Fruit fly (Drosophila melanogaster) whole organism, embryonic: ENCODE data around the gene pbl.

ENCODE experiments used
- Atf-2 ChIP-seq: fragments of 200-800 bp; sonication (Bioruptor generic); optimal IDR thresholded peaks from 2 replicates; lab custom pipeline; 2016; ENCODE audit warnings: missing biosample characterization, missing genetic modification characterization
- CG10366 ChIP-seq: fragments of 200-800 bp; sonication (Bioruptor generic); IDR thresholded peaks from 2 replicates; pipeline ENCODE4 v1.3.6; 2022; ENCODE audit warnings: missing biosample characterization, missing genetic modification characterization
- CG10959 ChIP-seq: fragments of 200-800 bp; sonication (Bioruptor generic); IDR thresholded peaks from 2 replicates; pipeline ENCODE4 v1.3.6; 2022; ENCODE audit warnings: missing biosample characterization, missing genetic modification characterization
- CG11504 ChIP-seq: fragments of 200-800 bp; sonication (Bioruptor generic); optimal IDR thresholded peaks from 3 replicates; lab custom pipeline; 2019; ENCODE audit warnings: missing biosample characterization, mild to moderate bottlenecking, missing genetic modification characterization, moderate library complexity
- CG11560 ChIP-seq: fragments of 200-800 bp; sonication (Bioruptor generic); IDR thresholded peaks from 3 replicates; pipeline ENCODE4 v1.3.6; 2022; ENCODE audit warnings: missing biosample characterization, missing genetic modification characterization
- CG12219 ChIP-seq: fragments of 200-800 bp; sonication (Bioruptor generic); optimal IDR thresholded peaks from 3 replicates; lab custom pipeline; 2018; ENCODE audit warnings: missing biosample characterization, mild to moderate bottlenecking, missing genetic modification characterization
- CG12744 ChIP-seq: fragments of 200-800 bp; sonication (Bioruptor generic); optimal IDR thresholded peaks from 2 replicates; lab custom pipeline; 2016; ENCODE audit warnings: missing biosample characterization, missing genetic modification characterization
- CG13296 ChIP-seq: fragments of 200-800 bp; sonication (Bioruptor generic); optimal IDR thresholded peaks from 3 replicates; lab custom pipeline; 2018; ENCODE audit warnings: missing biosample characterization, mild to moderate bottlenecking, missing genetic modification characterization
- CG13894 ChIP-seq: fragments of 200-800 bp; sonication (Bioruptor generic); optimal IDR thresholded peaks from 3 replicates; lab custom pipeline; 2018; ENCODE audit warnings: missing biosample characterization, mild to moderate bottlenecking, missing genetic modification characterization, moderate library complexity
- CG14860 ChIP-seq: fragments of 200-800 bp; sonication (Bioruptor generic); IDR thresholded peaks from 3 replicates; pipeline ENCODE4 v1.3.6; 2022; ENCODE audit warnings: missing biosample characterization, missing genetic modification characterization; ENCODE audit not compliant: partially characterized antibody
- CG15011 ChIP-seq: fragments of 200-800 bp; sonication (Bioruptor generic); optimal IDR thresholded peaks from 3 replicates; lab custom pipeline; 2018; ENCODE audit warnings: missing biosample characterization, mild to moderate bottlenecking, missing genetic modification characterization
- CG1529 ChIP-seq: fragments of 200-800 bp; sonication (Bioruptor generic); optimal IDR thresholded peaks from 3 replicates; lab custom pipeline; 2018; ENCODE audit warnings: missing biosample characterization, missing genetic modification characterization
- CG1603 ChIP-seq: fragments of 200-800 bp; sonication (Bioruptor generic); optimal IDR thresholded peaks from 2 replicates; lab custom pipeline; 2019; ENCODE audit warnings: missing biosample characterization, mild to moderate bottlenecking, missing genetic modification characterization, moderate library complexity
- CG3163 ChIP-seq: fragments of 200-800 bp; sonication (Bioruptor generic); optimal IDR thresholded peaks from 3 replicates; lab custom pipeline; 2016; ENCODE audit warnings: missing biosample characterization, missing genetic modification characterization
- CG33213 ChIP-seq: fragments of 200-800 bp; sonication (Bioruptor generic); optimal IDR thresholded peaks from 3 replicates; lab custom pipeline; 2016; ENCODE audit warnings: missing biosample characterization, missing genetic modification characterization
- CG34376 ChIP-seq: fragments of 200-800 bp; sonication (Bioruptor generic); optimal IDR thresholded peaks from 2 replicates; lab custom pipeline; 2018; ENCODE audit warnings: missing biosample characterization, mild to moderate bottlenecking, missing genetic modification characterization
- CG4730 ChIP-seq: fragments of 200-800 bp; sonication (Bioruptor generic); IDR thresholded peaks from 2 replicates; pipeline ENCODE4 v1.3.6; 2022; ENCODE audit warnings: missing biosample characterization, missing genetic modification characterization
- CG4820 ChIP-seq: fragments of 200-800 bp; sonication (Bioruptor generic); optimal IDR thresholded peaks from 3 replicates; lab custom pipeline; 2016; ENCODE audit warnings: missing biosample characterization, missing genetic modification characterization
- CG8290 ChIP-seq, 3 experiments: fragments of 200-800 bp; sonication (Bioruptor generic); optimal IDR thresholded peaks; 2 replicates each; lab custom pipeline; 2016 to 2019; ENCODE audit warnings: missing biosample characterization in 3 of 3, missing genetic modification characterization in 3 of 3, mild to moderate bottlenecking in 2 of 3, moderate library complexity in 1 of 3
- CG8944 ChIP-seq: fragments of 200-800 bp; sonication (Bioruptor generic); optimal IDR thresholded peaks from 3 replicates; lab custom pipeline; 2016; ENCODE audit warnings: missing biosample characterization, missing genetic modification characterization
- Camta ChIP-seq: fragments of 200-800 bp; sonication (Bioruptor generic); optimal IDR thresholded peaks from 2 replicates; lab custom pipeline; 2016; ENCODE audit warnings: missing biosample characterization, missing genetic modification characterization
- H2.0 ChIP-seq: fragments of 200-800 bp; sonication (Bioruptor generic); IDR thresholded peaks from 2 replicates; pipeline ENCODE4 v1.3.6; 2022; ENCODE audit warnings: missing biosample characterization, missing genetic modification characterization
- Mes4 ChIP-seq: fragments of 200-800 bp; sonication (Bioruptor generic); optimal IDR thresholded peaks from 2 replicates; lab custom pipeline; 2016; ENCODE audit warnings: missing biosample characterization, missing genetic modification characterization
- Nf-YC ChIP-seq: fragments of 200-800 bp; optimal IDR thresholded peaks from 3 replicates; lab custom pipeline; 2019; ENCODE audit warnings: missing biosample characterization, mild to moderate bottlenecking, missing genetic modification characterization, moderate library complexity
- Ptx1 ChIP-seq: fragments of 200-800 bp; sonication (Bioruptor generic); IDR thresholded peaks from 2 replicates; pipeline ENCODE4 v1.3.6; 2022; ENCODE audit warnings: missing biosample characterization, missing genetic modification characterization
- abd-A ChIP-seq: fragments of 200-800 bp; sonication (Bioruptor generic); optimal IDR thresholded peaks from 3 replicates; lab custom pipeline; 2019; ENCODE audit warnings: missing biosample characterization, mild to moderate bottlenecking, missing genetic modification characterization, moderate library complexity
- ato ChIP-seq: fragments of 200-800 bp; sonication (Bioruptor generic); IDR thresholded peaks from 2 replicates; pipeline ENCODE4 v1.3.6; 2022; ENCODE audit warnings: missing biosample characterization, missing genetic modification characterization; ENCODE audit not compliant: partially characterized antibody
- chm ChIP-seq: fragments of 200-800 bp; sonication (Bioruptor generic); IDR thresholded peaks from 2 replicates; pipeline ENCODE4 v1.3.6; 2022; ENCODE audit warnings: missing biosample characterization, missing genetic modification characterization
- crc ChIP-seq: fragments of 200-800 bp; sonication (Bioruptor generic); optimal IDR thresholded peaks from 2 replicates; lab custom pipeline; 2016; ENCODE audit warnings: missing biosample characterization, missing genetic modification characterization
- fd102C ChIP-seq: fragments of 200-800 bp; sonication (Bioruptor generic); optimal IDR thresholded peaks from 2 replicates; lab custom pipeline; 2018; ENCODE audit warnings: missing biosample characterization, mild to moderate bottlenecking, missing genetic modification characterization, moderate library complexity
- fu2 ChIP-seq: fragments of 200-800 bp; sonication (Bioruptor generic); optimal IDR thresholded peaks from 2 replicates; lab custom pipeline; 2016; ENCODE audit warnings: missing biosample characterization, missing genetic modification characterization
- jumu ChIP-seq: fragments of 200-800 bp; sonication (Bioruptor generic); optimal IDR thresholded peaks from 3 replicates; lab custom pipeline; 2016; ENCODE audit warnings: missing biosample characterization, missing genetic modification characterization
- mld ChIP-seq: fragments of 200-800 bp; sonication (Bioruptor generic); IDR thresholded peaks from 3 replicates; pipeline ENCODE4 v1.3.6; 2022; ENCODE audit warnings: missing biosample characterization, missing genetic modification characterization; ENCODE audit not compliant: partially characterized antibody
- onecut ChIP-seq: fragments of 200-800 bp; sonication (Bioruptor generic); IDR thresholded peaks from 2 replicates; pipeline ENCODE4 v1.3.6; 2022; ENCODE audit warnings: missing biosample characterization, missing genetic modification characterization
- otp ChIP-seq: fragments of 200-800 bp; sonication (Bioruptor generic); IDR thresholded peaks from 3 replicates; pipeline ENCODE4, ENCODE4 v1.3.6; 2022; ENCODE audit warnings: missing biosample characterization, missing genetic modification characterization
- pfk ChIP-seq: fragments of 200-800 bp; sonication (Bioruptor generic); optimal IDR thresholded peaks from 2 replicates; lab custom pipeline; 2018; ENCODE audit warnings: missing biosample characterization, mild to moderate bottlenecking, missing genetic modification characterization, moderate library complexity
- pzg ChIP-seq: fragments of 200-800 bp; sonication (Bioruptor generic); optimal IDR thresholded peaks from 3 replicates; lab custom pipeline; 2018; ENCODE audit warnings: missing biosample characterization, mild to moderate bottlenecking, missing genetic modification characterization, moderate library complexity
- scrt ChIP-seq: fragments of 200-800 bp; sonication (Bioruptor generic); optimal IDR thresholded peaks from 2 replicates; lab custom pipeline; 2018; ENCODE audit warnings: missing biosample characterization, mild to moderate bottlenecking, missing genetic modification characterization, moderate library complexity
- sima ChIP-seq: fragments of 200-800 bp; sonication (Bioruptor generic); optimal IDR thresholded peaks from 2 replicates; lab custom pipeline; 2016; ENCODE audit warnings: missing biosample characterization, missing genetic modification characterization
- sna ChIP-seq: fragments of 200-800 bp; sonication (Bioruptor generic); IDR thresholded peaks from 2 replicates; pipeline ENCODE4 v1.3.6; 2022; ENCODE audit warnings: missing biosample characterization, missing genetic modification characterization; ENCODE audit not compliant: partially characterized antibody
- zen ChIP-seq: fragments of 200-800 bp; sonication (Bioruptor generic); optimal IDR thresholded peaks from 3 replicates; lab custom pipeline; 2018; ENCODE audit warnings: missing biosample characterization, mild to moderate bottlenecking, missing genetic modification characterization, moderate library complexity

Gene pbl

DNA sequence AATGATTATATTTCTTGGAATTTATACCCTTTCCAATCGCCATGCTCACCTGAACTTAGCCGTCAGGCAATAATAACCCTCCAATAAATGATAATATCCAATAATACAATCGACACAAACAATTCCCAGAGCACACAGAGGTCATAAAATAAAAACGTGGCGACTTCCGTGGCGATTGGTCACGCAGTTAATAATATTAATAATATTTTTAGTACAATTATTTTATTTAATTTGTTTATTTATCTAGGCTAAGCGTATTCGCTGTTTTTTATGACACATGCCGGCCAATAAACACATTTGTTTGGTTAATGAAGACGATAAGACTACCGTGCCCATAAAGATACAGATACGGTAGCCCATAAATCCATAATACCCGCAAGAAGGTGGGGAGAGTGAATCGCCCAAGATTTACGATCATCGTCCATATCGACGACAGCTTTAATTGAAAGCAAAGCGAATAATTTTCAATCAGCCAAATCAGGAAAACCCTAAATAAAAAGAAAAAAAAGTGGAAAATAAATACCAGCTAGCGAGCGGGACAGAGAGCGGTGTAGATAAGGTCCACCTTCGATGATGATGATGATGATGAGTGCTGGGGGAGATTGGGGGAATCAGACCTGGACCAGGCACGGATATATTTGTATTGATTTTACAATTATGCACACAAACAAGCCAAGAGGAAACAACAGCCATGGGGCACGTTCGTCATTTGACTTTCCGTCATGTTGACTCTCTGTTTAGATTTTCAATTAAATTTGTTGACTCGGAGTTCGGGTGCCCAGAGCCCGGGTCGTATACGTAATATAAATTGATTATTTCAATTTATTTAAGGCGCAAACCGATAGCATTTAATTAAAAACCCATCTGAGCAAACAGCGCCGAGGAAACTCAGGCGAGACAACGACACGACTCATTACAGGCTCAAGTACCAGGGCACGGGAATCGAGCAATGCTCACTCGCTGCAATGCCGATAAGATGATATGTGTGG, 49.2 kb upstream of the pbl start (continued):
- TF ChIP-seq scrt (peak; percentile 39), otp (peak; percentile 67), CG4820 (GFP tag; lab: Kevin White, UChicago) (no peak), CG10959 (no peak), CG10366 (GFP tag; lab: Robert Waterston, UW) (no peak), fu2 (GFP tag; lab: Kevin White, UChicago) (no peak), fd102C (GFP tag; lab: Kevin White, UChicago) (no peak), jumu (no peak), pzg (GFP tag; lab: Kevin White, UChicago) (no peak), chm (peak; percentile 30; the same call in 1 of the 2 replicates), CG15011 (GFP tag; lab: Kevin White, UChicago) (no peak), Nf-YC (tag; lab: Kevin White, UChicago) (peak; percentile 33), CG13894 (tag; lab: Kevin White, UChicago) (peak; percentile 65), crc (GFP tag; lab: Kevin White, UChicago) (no peak), CG33213 (GFP tag; lab: Kevin White, UChicago) (peak; percentile 24), abd-A (tag; lab: Kevin White, UChicago) (no peak), Camta (peak; percentile 43), CG34376 (peak; percentile 88), CG1603 (tag; lab: Kevin White, UChicago) (peak; percentile 43), CG1529 (GFP tag; lab: Kevin White, UChicago) (peak; percentile 24), CG14860 (GFP tag; lab: Robert Waterston, UW) (no peak), CG11560 (tag; lab: Robert Waterston, UW) (no peak), H2.0 (GFP tag; lab: Robert Waterston, UW) (no peak), CG8290 (GFP tag; optimal IDR thresholded peaks at IDR 0.05; lab: Kevin White, UChicago) (no peak), CG8290 (tag; optimal IDR thresholded peaks at IDR 0.05; lab: Kevin White, UChicago) (peak; percentile 40 to 44), zen (tag; lab: Kevin White, UChicago) (no peak), mld (GFP tag; lab: Robert Waterston, UW) (no peak), onecut (GFP tag; lab: Robert Waterston, UW) (peak; percentile 16; the same call in 1 of the 2 replicates), CG3163 (GFP tag; lab: Kevin White, UChicago) (no peak), pfk (GFP tag; lab: Kevin White, UChicago) (peak; percentile 37), CG8944 (GFP tag; lab: Kevin White, UChicago) (no peak), sna (GFP tag; lab: Robert Waterston, UW) (no peak), CG12744 (GFP tag; lab: Kevin White, UChicago) (no peak), Atf-2 (no peak), CG4730 (no peak), ato (GFP tag; lab: Robert Waterston, UW) (no peak), Mes4 (GFP tag; lab: Kevin White, UChicago) (peak; percentile 27), Ptx1 (no peak; the same call in 1 of the 2 replicates), CG11504 (tag; lab: Kevin White, UChicago) (no peak), sima (GFP tag; lab: Kevin White, UChicago) (no peak), CG13296 (peak; percentile 11), CG12219 (GFP tag; lab: Kevin White, UChicago) (no peak)
